Worm (Caenorhabditis elegans) whole organism, L1 larva: ENCODE measurements around the gene pfas-1.

Experiments
- C16A3.4 ChIP-seq: fragments of 150-350 bp; optimal IDR thresholded peaks from 2 replicates; lab custom pipeline; 2014; ENCODE audit warnings: missing biosample characterization, missing genetic modification characterization
- C34B4.2 ChIP-seq: sonication (generic microtip); optimal IDR thresholded peaks from 2 replicates; lab custom pipeline; 2017; ENCODE audit warnings: mild to moderate bottlenecking, missing genetic modification characterization, missing compliant biosample characterization
- F16B12.6 ChIP-seq: fragments of 150-350 bp; optimal IDR thresholded peaks from 2 replicates; lab custom pipeline; 2014; ENCODE audit warnings: missing biosample characterization, missing genetic modification characterization
- aha-1 ChIP-seq: fragments of 150-350 bp; optimal IDR thresholded peaks from 2 replicates; lab custom pipeline; 2014; ENCODE audit warnings: missing biosample characterization, missing genetic modification characterization
- alr-1 ChIP-seq: fragments of 200-800 bp; sonication (Bioruptor generic); optimal IDR thresholded peaks from 2 replicates; lab custom pipeline; 2018; ENCODE audit warnings: borderline replicate concordance, mild to moderate bottlenecking, missing genetic modification characterization, missing compliant biosample characterization
- aly-2 ChIP-seq: fragments of 150-350 bp; optimal IDR thresholded peaks from 2 replicates; lab custom pipeline; 2014; ENCODE audit warnings: missing biosample characterization, missing genetic modification characterization
- blmp-1 ChIP-seq: fragments of 150-350 bp; optimal IDR thresholded peaks from 2 replicates; lab custom pipeline; 2014; ENCODE audit warnings: missing biosample characterization, missing genetic modification characterization
- ceh-63 ChIP-seq: fragments of 200-800 bp; sonication (Bioruptor generic); optimal IDR thresholded peaks from 2 replicates; lab custom pipeline; 2018; ENCODE audit warnings: mild to moderate bottlenecking, missing genetic modification characterization, missing compliant biosample characterization
- ceh-8 ChIP-seq: fragments of 200-800 bp; sonication (Bioruptor generic); optimal IDR thresholded peaks from 2 replicates; lab custom pipeline; 2018; ENCODE audit warnings: mild to moderate bottlenecking, missing genetic modification characterization, moderate library complexity, missing compliant biosample characterization
- ceh-82 ChIP-seq, 3 experiments: fragments of 150-350 bp in 1 of 3; sonication (generic microtip) in 2 of 3; optimal IDR thresholded peaks; 2 replicates each; lab custom pipeline; 2014 to 2017; ENCODE audit warnings: missing biosample characterization in 3 of 3, missing genetic modification characterization in 3 of 3
- dpl-1 ChIP-seq, 3 experiments: fragments of 150-350 bp in 2 of 3; sonication (generic microtip) in 1 of 3; optimal IDR thresholded peaks; 2 replicates each; lab custom pipeline; 2014 to 2017; ENCODE audit warnings: missing biosample characterization in 3 of 3, missing genetic modification characterization in 3 of 3, missing genetic modification reagents in 3 of 3
- egl-13 ChIP-seq: sonication (generic microtip); optimal IDR thresholded peaks from 2 replicates; lab custom pipeline; 2016; ENCODE audit warnings: missing genotype, missing genetic modification reagents, missing genetic modification characterization, missing compliant biosample characterization
- elt-3 ChIP-seq, 6 experiments: fragments of 150-350 bp in 1 of 6; sonication (generic microtip); optimal IDR thresholded peaks; 2 replicates each; lab custom pipeline; 2017 to 2018; ENCODE audit warnings: missing biosample characterization in 6 of 6, missing genetic modification characterization in 6 of 6, inconsistent platforms in 1 of 6
- ets-5 ChIP-seq: fragments of 200-800 bp; sonication (Bioruptor generic); IDR thresholded peaks from 2 replicates; pipeline ENCODE4 v1.3.6; 2022; ENCODE audit warnings: missing genetic modification characterization, missing compliant biosample characterization
- fkh-10 ChIP-seq: sonication (generic microtip); optimal IDR thresholded peaks from 2 replicates; lab custom pipeline; 2017; ENCODE audit warnings: missing biosample characterization, missing genetic modification reagents, missing genetic modification characterization
- fkh-8 ChIP-seq: sonication (generic microtip); optimal IDR thresholded peaks from 2 replicates; lab custom pipeline; 2016; ENCODE audit warnings: mild to moderate bottlenecking, missing genetic modification characterization, missing compliant biosample characterization
- grh-1 ChIP-seq: fragments of 200-800 bp; sonication (Bioruptor generic); IDR thresholded peaks from 2 replicates; pipeline ENCODE4 v1.3.6; 2022; ENCODE audit warnings: missing genetic modification reagents, missing genetic modification characterization, missing compliant biosample characterization
- hlh-17 ChIP-seq: fragments of 200-800 bp; sonication (Bioruptor generic); optimal IDR thresholded peaks from 2 replicates; lab custom pipeline; 2018; ENCODE audit warnings: missing genetic modification characterization, mild to moderate bottlenecking, missing compliant biosample characterization, moderate library complexity, borderline replicate concordance
- isw-1 ChIP-seq: fragments of 200-800 bp; sonication (Bioruptor generic); IDR thresholded peaks from 2 replicates; pipeline ENCODE4 v1.3.6; 2022; ENCODE audit warnings: missing genetic modification characterization, missing compliant biosample characterization
- lin-13 ChIP-seq: fragments of 150-350 bp; optimal IDR thresholded peaks from 2 replicates; lab custom pipeline; 2014; ENCODE audit warnings: missing biosample characterization, missing genetic modification reagents, missing genetic modification characterization
- lin-15B ChIP-seq: fragments of 150-350 bp; sonication (generic microtip); optimal IDR thresholded peaks from 3 replicates; lab custom pipeline; 2014; ENCODE audit warnings: missing biosample characterization, missing genetic modification characterization
- lin-39 ChIP-seq: fragments of 150-350 bp; optimal IDR thresholded peaks from 2 replicates; lab custom pipeline; 2014; ENCODE audit warnings: missing biosample characterization, missing genetic modification reagents, missing genetic modification characterization
- lir-3 ChIP-seq: sonication (generic microtip); optimal IDR thresholded peaks from 2 replicates; lab custom pipeline; 2016; ENCODE audit warnings: mild to moderate bottlenecking, missing genetic modification characterization, moderate library complexity, missing compliant biosample characterization; ENCODE audit not compliant: poor library complexity
- mab-9 ChIP-seq: fragments of 200-800 bp; sonication (Bioruptor generic); IDR thresholded peaks from 2 replicates; pipeline ENCODE4 v1.3.6; 2022; ENCODE audit warnings: missing genetic modification reagents, missing genetic modification characterization, missing compliant biosample characterization
- mef-2 ChIP-seq: fragments of 150-350 bp; optimal IDR thresholded peaks from 2 replicates; lab custom pipeline; 2014; ENCODE audit warnings: missing biosample characterization, missing genetic modification characterization
- nhr-19 ChIP-seq: fragments of 200-800 bp; sonication (Bioruptor generic); conservative IDR thresholded peaks from 2 replicates; pipeline ENCODE4 v1.3.6; 2022; ENCODE audit warnings: missing genetic modification characterization, missing compliant biosample characterization
- nhr-20 ChIP-seq: sonication (generic microtip); optimal IDR thresholded peaks from 2 replicates; lab custom pipeline; 2016; ENCODE audit warnings: mild to moderate bottlenecking, missing genetic modification characterization, missing compliant biosample characterization
- nhr-237 ChIP-seq: fragments of 150-350 bp; optimal IDR thresholded peaks from 2 replicates; lab custom pipeline; 2014; ENCODE audit warnings: missing biosample characterization, missing genetic modification characterization
- nhr-28 ChIP-seq: fragments of 150-350 bp; optimal IDR thresholded peaks from 2 replicates; lab custom pipeline; 2014; ENCODE audit warnings: missing biosample characterization, missing genetic modification characterization
- nhr-76 ChIP-seq: sonication (generic microtip); optimal IDR thresholded peaks from 2 replicates; lab custom pipeline; 2017; ENCODE audit warnings: missing biosample characterization, missing genetic modification characterization
- nhr-84 ChIP-seq: sonication (generic microtip); optimal IDR thresholded peaks from 2 replicates; lab custom pipeline; 2017; ENCODE audit warnings: missing biosample characterization, missing genetic modification characterization
- nhr-85 ChIP-seq: sonication (generic microtip); peaks from one replicate; lab custom pipeline; 2016; ENCODE audit warnings: missing genetic modification characterization, inconsistent platforms, missing compliant biosample characterization
- pag-3 ChIP-seq: sonication (generic microtip); optimal IDR thresholded peaks from 2 replicates; lab custom pipeline; 2017; ENCODE audit warnings: missing genetic modification characterization, mild to moderate bottlenecking, missing compliant biosample characterization, antibody characterized with exemption, borderline replicate concordance; ENCODE audit not compliant: insufficient read depth
- pqm-1 ChIP-seq: sonication (generic microtip); optimal IDR thresholded peaks from 3 replicates; lab custom pipeline; 2017; ENCODE audit warnings: missing biosample characterization, missing genetic modification characterization
- rnt-1 ChIP-seq: sonication (generic microtip); optimal IDR thresholded peaks from 2 replicates; lab custom pipeline; 2016; ENCODE audit warnings: mild to moderate bottlenecking, missing genetic modification characterization, moderate library complexity, missing compliant biosample characterization
- skn-1 ChIP-seq: fragments of 150-350 bp; optimal IDR thresholded peaks from 2 replicates; lab custom pipeline; 2014; ENCODE audit warnings: missing biosample characterization, missing genetic modification characterization
- snpc-4 ChIP-seq: fragments of 150-350 bp; optimal IDR thresholded peaks from 2 replicates; lab custom pipeline; 2014; ENCODE audit warnings: missing biosample characterization, missing genetic modification characterization
- snu-23 ChIP-seq: sonication (generic microtip); optimal IDR thresholded peaks from 2 replicates; lab custom pipeline; 2016; ENCODE audit warnings: missing genetic modification characterization, missing compliant biosample characterization
- sox-4 ChIP-seq: sonication (generic microtip); optimal IDR thresholded peaks from 2 replicates; lab custom pipeline; 2016; ENCODE audit warnings: missing genetic modification characterization, missing compliant biosample characterization
- sptf-1 ChIP-seq: fragments of 150-350 bp; optimal IDR thresholded peaks from 2 replicates; lab custom pipeline; 2014; ENCODE audit warnings: missing biosample characterization, missing genetic modification characterization
- sup-37 ChIP-seq: fragments of 200-800 bp; sonication (Bioruptor generic); optimal IDR thresholded peaks from 2 replicates; lab custom pipeline; 2018; ENCODE audit warnings: mild to moderate bottlenecking, missing genetic modification characterization, missing compliant biosample characterization
- swsn-7 ChIP-seq: sonication (generic microtip); optimal IDR thresholded peaks from 2 replicates; lab custom pipeline; 2016; ENCODE audit warnings: missing genetic modification characterization, missing compliant biosample characterization
- tbx-2 ChIP-seq: sonication (generic microtip); optimal IDR thresholded peaks from 2 replicates; lab custom pipeline; 2016; ENCODE audit warnings: missing genetic modification characterization, missing compliant biosample characterization
- unc-130 ChIP-seq: fragments of 150-350 bp; optimal IDR thresholded peaks from 2 replicates; lab custom pipeline; 2017; ENCODE audit warnings: missing biosample characterization, missing genetic modification characterization, inconsistent platforms
- unc-30 ChIP-seq: sonication (generic microtip); optimal IDR thresholded peaks from 2 replicates; lab custom pipeline; 2017; ENCODE audit warnings: missing biosample characterization, missing genetic modification characterization
- unc-86 ChIP-seq: sonication (generic microtip); optimal IDR thresholded peaks from 2 replicates; lab custom pipeline; 2016; ENCODE audit warnings: missing genetic modification characterization, missing compliant biosample characterization
- unc-98 ChIP-seq: fragments of 200-800 bp; sonication (Bioruptor generic); IDR thresholded peaks from 2 replicates; pipeline ENCODE4 v1.3.6; 2022; ENCODE audit warnings: missing genetic modification characterization, missing compliant biosample characterization
- vab-15 ChIP-seq: sonication (generic microtip); optimal IDR thresholded peaks from 2 replicates; lab custom pipeline; 2017; ENCODE audit warnings: missing genotype, mild to moderate bottlenecking, missing genetic modification characterization, missing compliant biosample characterization
- xbp-1 ChIP-seq: sonication (generic microtip); optimal IDR thresholded peaks from 2 replicates; lab custom pipeline; 2016; ENCODE audit warnings: missing genetic modification characterization, missing compliant biosample characterization
- zag-1 ChIP-seq: fragments of 150-350 bp; optimal IDR thresholded peaks from 2 replicates; lab custom pipeline; 2014; ENCODE audit warnings: missing biosample characterization, missing genetic modification characterization
- zip-4 ChIP-seq: fragments of 200-800 bp; sonication (Bioruptor generic); optimal IDR thresholded peaks from 2 replicates; lab custom pipeline; 2018; ENCODE audit warnings: mild to moderate bottlenecking, missing genetic modification characterization, moderate library complexity, missing compliant biosample characterization
- ztf-11 ChIP-seq, 2 experiments: sonication (generic microtip); optimal IDR thresholded peaks; 2 replicates each; lab custom pipeline; 2016 to 2017; ENCODE audit warnings: missing genetic modification characterization in 2 of 2, missing biosample characterization in 1 of 2, missing compliant biosample characterization in 1 of 2
- ztf-4 ChIP-seq: fragments of 150-350 bp; optimal IDR thresholded peaks from 2 replicates; lab custom pipeline; 2014; ENCODE audit warnings: missing biosample characterization, missing genetic modification characterization

Gene pfas-1

DNA sequence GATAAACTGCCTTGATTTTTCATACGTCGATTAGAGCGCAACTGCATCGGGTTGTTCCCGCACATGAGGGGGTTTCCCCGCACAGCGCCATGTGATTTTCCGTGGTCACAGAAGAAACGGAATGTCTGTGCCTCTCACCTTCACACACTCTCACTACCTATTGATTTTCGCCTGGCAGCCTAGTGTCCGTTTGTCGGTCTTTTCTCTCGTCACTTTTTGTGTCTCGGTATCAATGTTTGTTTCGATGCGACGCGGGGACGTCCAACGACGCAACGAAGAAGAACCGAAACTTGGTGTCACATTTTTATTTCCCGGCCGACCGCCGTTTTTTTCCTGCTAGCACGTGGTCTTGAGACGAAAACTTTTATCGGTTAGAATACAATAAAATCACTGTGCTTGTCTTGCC, 6.3 kb upstream of the pfas-1 start (continued):
- TF ChIP-seq ceh-82 (tag; optimal IDR thresholded peaks at IDR 0.05; lab: Kevin White, UChicago) (peak; percentile 47 to 81 (median 66)), swsn-7 (peak; percentile 92), dpl-1 (GFP tag; optimal IDR thresholded peaks at IDR 0.05; lab: Kevin White, UChicago) (peak; percentile 72 to 78 (median 72)), blmp-1 (tag; lab: Kevin White, UChicago) (peak; percentile 84), snpc-4 (tag; lab: Kevin White, UChicago) (peak; percentile 76), nhr-28 (tag; lab: Kevin White, UChicago) (peak; percentile 9), vab-15 (tag; lab: Kevin White, UChicago) (peak; percentile 58), ztf-4 (peak; percentile 90), nhr-85 (peak; percentile 99), lin-15B (peak; percentile 60), ztf-11 (tag; optimal IDR thresholded peaks at IDR 0.05; lab: Kevin White, UChicago) (peak in 1 of 2 experiments; percentile 30), snu-23 (GFP tag; lab: Kevin White, UChicago) (peak; percentile 98), hlh-17 (GFP tag; lab: Kevin White, UChicago) (no peak), ceh-63 (GFP tag; lab: Kevin White, UChicago) (no peak), lin-13 (GFP tag; lab: Kevin White, UChicago) (peak; percentile 91), pag-3 (tag; lab: Kevin White, UChicago) (peak; percentile 12), fkh-10 (GFP tag; lab: Kevin White, UChicago) (no peak), nhr-20 (peak; percentile 98), unc-98 (GFP tag; lab: Robert Waterston, UW) (peak; percentile 51; the same call in 1 of the 2 replicates), zag-1 (no peak), unc-86 (tag; lab: Kevin White, UChicago) (peak; percentile 89), lin-39 (tag; lab: Kevin White, UChicago) (peak; percentile 7), nhr-84 (tag; lab: Kevin White, UChicago) (no peak), ceh-8 (GFP tag; lab: Kevin White, UChicago) (no peak), pqm-1 (tag; lab: Kevin White, UChicago) (peak; percentile 40), nhr-76 (tag; lab: Kevin White, UChicago) (peak; percentile 55), tbx-2 (tag; lab: Kevin White, UChicago) (peak; percentile 94), rnt-1 (tag; lab: Kevin White, UChicago) (peak; percentile 90), egl-13 (tag; lab: Kevin White, UChicago) (peak; percentile 82), lir-3 (tag; lab: Kevin White, UChicago) (peak; percentile 79), grh-1 (peak; percentile 69), elt-3 (tag; optimal IDR thresholded peaks at IDR 0.05; lab: Kevin White, UChicago) (peak in 5 of 6 experiments; percentile 36 to 97 (median 82)), nhr-19 (GFP tag; lab: Robert Waterston, UW) (peak; percentile 92), nhr-237 (peak; percentile 77), unc-30 (tag; lab: Kevin White, UChicago) (no peak), ets-5 (GFP tag; lab: Robert Waterston, UW) (no peak), sup-37 (GFP tag; lab: Kevin White, UChicago) (peak; percentile 76), isw-1 (GFP tag; lab: Robert Waterston, UW) (peak; percentile 81), xbp-1 (peak; percentile 89), F16B12.6 (tag; lab: Kevin White, UChicago) (peak; percentile 51), sox-4 (no peak), sptf-1 (tag; lab: Kevin White, UChicago) (no peak), C16A3.4 (tag; lab: Kevin White, UChicago) (peak; percentile 92), unc-130 (peak; percentile 90), zip-4 (GFP tag; lab: Kevin White, UChicago) (peak; percentile 65), mef-2 (tag; lab: Kevin White, UChicago) (peak; percentile 42), aha-1 (tag; lab: Kevin White, UChicago) (peak; percentile 55), skn-1 (tag; lab: Kevin White, UChicago) (peak; percentile 81), aly-2 (tag; lab: Kevin White, UChicago) (no peak), alr-1 (tag; lab: Kevin White, UChicago) (no peak), fkh-8 (tag; lab: Kevin White, UChicago) (peak; percentile 93), mab-9 (GFP tag; lab: Robert Waterston, UW) (peak; percentile 73), C34B4.2 (tag; lab: Kevin White, UChicago) (no peak)
